Fruit fly (Drosophila melanogaster) whole organism, embryonic: ENCODE measurements around the gene CG15641.

ENCODE experiments used
- Antp ChIP-seq: fragments of 200-800 bp; sonication (Bioruptor generic); optimal IDR thresholded peaks from 3 replicates; lab custom pipeline; 2016; ENCODE audit warnings: missing biosample characterization, missing genetic modification characterization
- Bgb ChIP-seq: fragments of 200-800 bp; sonication (Bioruptor generic); IDR thresholded peaks from 2 replicates; pipeline ENCODE4 v1.3.6; 2022; ENCODE audit warnings: missing biosample characterization, missing genetic modification characterization; ENCODE audit not compliant: partially characterized antibody
- CG10321 ChIP-seq: fragments of 200-800 bp; sonication (Bioruptor generic); IDR thresholded peaks from 2 replicates; pipeline ENCODE4 v1.3.6; 2022; ENCODE audit warnings: missing biosample characterization, missing genetic modification characterization
- CG10462 ChIP-seq: fragments of 200-800 bp; sonication (Bioruptor generic); optimal IDR thresholded peaks from 2 replicates; lab custom pipeline; 2016; ENCODE audit warnings: missing biosample characterization, missing genetic modification characterization
- CG10959 ChIP-seq: fragments of 200-800 bp; sonication (Bioruptor generic); IDR thresholded peaks from 2 replicates; pipeline ENCODE4 v1.3.6; 2022; ENCODE audit warnings: missing biosample characterization, missing genetic modification characterization
- CG13296 ChIP-seq: fragments of 200-800 bp; sonication (Bioruptor generic); optimal IDR thresholded peaks from 3 replicates; lab custom pipeline; 2018; ENCODE audit warnings: missing biosample characterization, mild to moderate bottlenecking, missing genetic modification characterization
- CG14050 ChIP-seq: fragments of 200-800 bp; sonication (Bioruptor generic); IDR thresholded peaks from 3 replicates; pipeline ENCODE4 v1.3.6; 2022; ENCODE audit warnings: missing biosample characterization, missing genetic modification characterization
- CG16815 ChIP-seq: fragments of 200-800 bp; sonication (Bioruptor generic); optimal IDR thresholded peaks from 3 replicates; lab custom pipeline; 2017; ENCODE audit warnings: missing biosample characterization, mild to moderate bottlenecking, missing genetic modification characterization
- CG17186 ChIP-seq: fragments of 200-800 bp; sonication (Bioruptor generic); optimal IDR thresholded peaks from 3 replicates; lab custom pipeline; 2017; ENCODE audit warnings: missing biosample characterization, missing genetic modification reagents, missing genetic modification characterization
- CG17361 ChIP-seq: fragments of 200-800 bp; sonication (Bioruptor generic); IDR thresholded peaks from 3 replicates; pipeline ENCODE4 v1.3.6; 2022; ENCODE audit warnings: missing biosample characterization, missing genetic modification characterization
- CG3163 ChIP-seq: fragments of 200-800 bp; sonication (Bioruptor generic); optimal IDR thresholded peaks from 3 replicates; lab custom pipeline; 2016; ENCODE audit warnings: missing biosample characterization, missing genetic modification characterization
- CG32767 ChIP-seq: fragments of 200-800 bp; sonication (Bioruptor generic); IDR thresholded peaks from 2 replicates; pipeline ENCODE4 v1.3.6; 2022; ENCODE audit warnings: missing biosample characterization, missing genetic modification characterization
- CG4282 ChIP-seq: fragments of 200-800 bp; sonication (Bioruptor generic); optimal IDR thresholded peaks from 2 replicates; lab custom pipeline; 2016; ENCODE audit warnings: missing biosample characterization, missing genetic modification characterization
- CG43689 ChIP-seq: fragments of 200-800 bp; sonication (Bioruptor generic); IDR thresholded peaks from 2 replicates; pipeline ENCODE4 v1.3.6; 2022; ENCODE audit warnings: missing biosample characterization, missing genetic modification characterization
- CG6689 ChIP-seq: fragments of 200-800 bp; sonication (Bioruptor generic); IDR thresholded peaks from 2 replicates; pipeline ENCODE4 v1.3.6; 2022; ENCODE audit warnings: missing biosample characterization, missing genetic modification characterization
- CG7357 ChIP-seq: fragments of 200-800 bp; sonication (Bioruptor generic); IDR thresholded peaks from 3 replicates; pipeline ENCODE4 v1.3.6; 2022; ENCODE audit warnings: missing biosample characterization, missing genetic modification characterization
- CG7745 ChIP-seq: fragments of 200-800 bp; sonication (Bioruptor generic); optimal IDR thresholded peaks from 2 replicates; lab custom pipeline; 2018; ENCODE audit warnings: missing biosample characterization, mild to moderate bottlenecking, missing genetic modification characterization, moderate library complexity
- CG7963 ChIP-seq: fragments of 200-800 bp; sonication (Bioruptor generic); IDR thresholded peaks from 3 replicates; pipeline ENCODE4 v1.3.6; 2022; ENCODE audit warnings: missing biosample characterization, missing genetic modification characterization; ENCODE audit not compliant: partially characterized antibody
- CG7987 ChIP-seq: fragments of 200-800 bp; sonication (Bioruptor generic); optimal IDR thresholded peaks from 2 replicates; lab custom pipeline; 2018; ENCODE audit warnings: missing biosample characterization, mild to moderate bottlenecking, missing genetic modification characterization, moderate library complexity
- CG9437 ChIP-seq: fragments of 200-800 bp; sonication (Bioruptor generic); optimal IDR thresholded peaks from 2 replicates; lab custom pipeline; 2018; ENCODE audit warnings: missing biosample characterization, mild to moderate bottlenecking, missing genetic modification characterization
- CG9797 ChIP-seq: fragments of 200-800 bp; sonication (Bioruptor generic); optimal IDR thresholded peaks from 3 replicates; lab custom pipeline; 2018; ENCODE audit warnings: missing biosample characterization, mild to moderate bottlenecking, missing genetic modification characterization
- CG9817 ChIP-seq: fragments of 200-800 bp; sonication (Bioruptor generic); optimal IDR thresholded peaks from 2 replicates; lab custom pipeline; 2018; ENCODE audit warnings: missing biosample characterization, mild to moderate bottlenecking, missing genetic modification characterization, moderate library complexity
- Dp ChIP-seq: fragments of 200-800 bp; sonication (Bioruptor generic); optimal IDR thresholded peaks from 2 replicates; lab custom pipeline; 2018; ENCODE audit warnings: missing biosample characterization, mild to moderate bottlenecking, missing genetic modification characterization, moderate library complexity
- Fer1 ChIP-seq: fragments of 200-800 bp; sonication (Bioruptor generic); optimal IDR thresholded peaks from 2 replicates; lab custom pipeline; 2017; ENCODE audit warnings: missing biosample characterization, mild to moderate bottlenecking, missing genetic modification characterization
- Gug ChIP-seq: fragments of 200-800 bp; sonication (Bioruptor generic); IDR thresholded peaks from 4 replicates; pipeline ENCODE4 v1.3.6; 2022; ENCODE audit warnings: missing biosample characterization, missing genetic modification characterization
- Hr3 ChIP-seq: fragments of 200-800 bp; sonication (Bioruptor generic); optimal IDR thresholded peaks from 3 replicates; lab custom pipeline; 2016; ENCODE audit warnings: missing biosample characterization, missing genetic modification characterization
- Jarid2 ChIP-seq: fragments of 200-800 bp; sonication (Bioruptor generic); optimal IDR thresholded peaks from 3 replicates; lab custom pipeline; 2017; ENCODE audit warnings: mild to moderate bottlenecking, missing biosample characterization, missing genetic modification reagents, missing genetic modification characterization
- Max ChIP-seq: fragments of 200-800 bp; sonication (Bioruptor generic); optimal IDR thresholded peaks from 2 replicates; lab custom pipeline; 2016; ENCODE audit warnings: missing biosample characterization, mild to moderate bottlenecking, missing genetic modification characterization
- Mrtf ChIP-seq: fragments of 200-800 bp; sonication (Bioruptor generic); IDR thresholded peaks from 3 replicates; pipeline ENCODE4 v1.3.6; 2022; ENCODE audit warnings: missing biosample characterization, missing genetic modification characterization
- Ravus ChIP-seq: fragments of 200-800 bp; sonication (Bioruptor generic); IDR thresholded peaks from 2 replicates; pipeline ENCODE4 v1.3.6; 2022; ENCODE audit warnings: missing biosample characterization, missing genetic modification characterization
- Six4 ChIP-seq: fragments of 200-800 bp; sonication (Bioruptor generic); optimal IDR thresholded peaks from 2 replicates; lab custom pipeline; 2016; ENCODE audit warnings: missing biosample characterization, missing genetic modification characterization
- Sox102F ChIP-seq: fragments of 200-800 bp; sonication (Bioruptor generic); optimal IDR thresholded peaks from 2 replicates; lab custom pipeline; 2018; ENCODE audit warnings: missing biosample characterization, mild to moderate bottlenecking, missing genetic modification characterization, moderate library complexity
- Sry-δ ChIP-seq: fragments of 200-800 bp; sonication (Bioruptor generic); optimal IDR thresholded peaks from 2 replicates; lab custom pipeline; 2016; ENCODE audit warnings: missing biosample characterization, missing genetic modification characterization
- Vsx1 ChIP-seq: fragments of 200-800 bp; sonication (Bioruptor generic); optimal IDR thresholded peaks from 2 replicates; lab custom pipeline; 2017; ENCODE audit warnings: missing biosample characterization, mild to moderate bottlenecking, missing genetic modification characterization, missing genetic modification reagents
- ac ChIP-seq: fragments of 200-800 bp; sonication (Bioruptor generic); optimal IDR thresholded peaks from 3 replicates; lab custom pipeline; 2017; ENCODE audit warnings: missing biosample characterization, mild to moderate bottlenecking, missing genetic modification characterization
- btn ChIP-seq: fragments of 200-800 bp; sonication (Bioruptor generic); optimal IDR thresholded peaks from 2 replicates; lab custom pipeline; 2016; ENCODE audit warnings: missing biosample characterization, missing genetic modification characterization
- chn ChIP-seq: fragments of 200-800 bp; sonication (Bioruptor generic); optimal IDR thresholded peaks from 2 replicates; lab custom pipeline; 2016; ENCODE audit warnings: missing biosample characterization, missing genetic modification characterization
- danr ChIP-seq: fragments of 200-800 bp; sonication (Bioruptor generic); IDR thresholded peaks from 2 replicates; pipeline ENCODE4 v1.3.6; 2022; ENCODE audit warnings: missing biosample characterization, missing genetic modification characterization
- h ChIP-seq: fragments of >200 bp; optimal IDR thresholded peaks from 2 replicates; lab custom pipeline; 2017
- jigr1 ChIP-seq: fragments of 200-800 bp; sonication (Bioruptor generic); IDR thresholded peaks from 3 replicates; pipeline ENCODE4 v1.3.6; 2022; ENCODE audit warnings: missing biosample characterization, missing genetic modification characterization
- nerfin-1 ChIP-seq: fragments of 200-800 bp; sonication (Bioruptor generic); optimal IDR thresholded peaks from 3 replicates; lab custom pipeline; 2019; ENCODE audit warnings: missing biosample characterization, mild to moderate bottlenecking, missing genetic modification characterization, moderate library complexity
- odd ChIP-seq: fragments of 200-800 bp; sonication (Bioruptor generic); optimal IDR thresholded peaks from 2 replicates; lab custom pipeline; 2017; ENCODE audit warnings: missing biosample characterization, mild to moderate bottlenecking, missing genetic modification characterization
- pan ChIP-seq, 4 experiments: fragments of >200 bp in 3 of 4; fragments of 200-800 bp in 1 of 4; sonication (Bioruptor generic) in 1 of 4; optimal IDR thresholded peaks in 3 of 4; IDR thresholded peaks in 1 of 4; 2 replicates each; pipeline versions ENCODE4 v1.3.6 to Lab custom; 2017 to 2022; ENCODE audit warnings: missing biosample characterization in 2 of 4, missing genetic modification characterization in 2 of 4, mixed read lengths in 1 of 4
- pzg ChIP-seq: fragments of 200-800 bp; sonication (Bioruptor generic); optimal IDR thresholded peaks from 3 replicates; lab custom pipeline; 2018; ENCODE audit warnings: missing biosample characterization, mild to moderate bottlenecking, missing genetic modification characterization, moderate library complexity
- repo ChIP-seq: fragments of 200-800 bp; sonication (Bioruptor generic); optimal IDR thresholded peaks from 2 replicates; lab custom pipeline; 2016; ENCODE audit warnings: missing biosample characterization, missing genetic modification characterization
- sd ChIP-seq: fragments of 200-800 bp; sonication (Bioruptor generic); optimal IDR thresholded peaks from 3 replicates; lab custom pipeline; 2018; ENCODE audit warnings: missing biosample characterization, mild to moderate bottlenecking, missing genetic modification characterization, moderate library complexity
- slbo ChIP-seq: fragments of 200-800 bp; sonication (Bioruptor generic); IDR thresholded peaks from 2 replicates; pipeline ENCODE4 v1.3.6; 2022; ENCODE audit warnings: missing biosample characterization, missing genetic modification characterization
- tgo ChIP-seq: fragments of 200-800 bp; sonication (Bioruptor generic); IDR thresholded peaks from 3 replicates; pipeline ENCODE4 v1.3.6; 2022; ENCODE audit warnings: missing biosample characterization, missing genetic modification characterization
- ttk ChIP-seq: fragments of 200-800 bp; sonication (Bioruptor generic); IDR thresholded peaks from 2 replicates; pipeline ENCODE4 v2.1.2; 2022; ENCODE audit warnings: missing biosample characterization, missing genetic modification characterization
- wor ChIP-seq: fragments of 200-800 bp; sonication (Bioruptor generic); IDR thresholded peaks from 2 replicates; pipeline ENCODE4 v1.3.6; 2022; ENCODE audit warnings: missing biosample characterization, missing genetic modification characterization
- zen ChIP-seq: fragments of 200-800 bp; sonication (Bioruptor generic); optimal IDR thresholded peaks from 3 replicates; lab custom pipeline; 2018; ENCODE audit warnings: missing biosample characterization, mild to moderate bottlenecking, missing genetic modification characterization, moderate library complexity
- zfh1 ChIP-seq: fragments of 200-800 bp; sonication (Bioruptor generic); IDR thresholded peaks from 3 replicates; pipeline ENCODE4 v1.3.6; 2022; ENCODE audit warnings: missing biosample characterization, missing genetic modification characterization

Gene CG15641

DNA sequence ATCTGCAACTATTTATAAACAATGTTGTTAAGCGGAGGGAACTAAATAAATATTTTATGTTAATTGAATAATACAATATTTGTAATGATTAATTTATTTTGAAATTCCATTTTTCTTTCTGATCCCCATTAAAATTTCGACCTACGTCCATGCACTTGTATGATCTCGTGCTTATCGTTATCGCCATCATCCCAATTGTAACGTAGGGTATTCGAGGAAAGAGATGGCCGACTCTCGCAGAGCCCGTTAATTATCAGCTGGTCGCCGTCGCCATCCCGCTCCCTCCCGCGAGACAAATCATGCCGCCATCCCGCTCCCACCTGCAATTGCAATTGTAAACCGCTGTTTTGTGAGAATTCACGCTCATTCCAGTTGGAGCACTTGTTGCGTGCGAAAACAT lies 14.6 kb upstream of the CG15641 start, which contains the start of gene CG11655 (continued):
- TF ChIP-seq btn (GFP tag; lab: Kevin White, UChicago) (no peak), jigr1 (GFP tag; lab: Robert Waterston, UW) (no peak), CG17186 (GFP tag; lab: Kevin White, UChicago) (no peak), Sry-δ (GFP tag; lab: Kevin White, UChicago) (no peak), wor (GFP tag; lab: Robert Waterston, UW) (no peak), Fer1 (GFP tag; lab: Kevin White, UChicago) (no peak), danr (GFP tag; lab: Robert Waterston, UW) (0 out of 2 replicates have a peak, but pooled peaks have one; percentile 24), CG7963 (GFP tag; lab: Robert Waterston, UW) (no peak), CG43689 (GFP tag; lab: Robert Waterston, UW) (no peak), CG4282 (GFP tag; lab: Kevin White, UChicago) (no peak), CG13296 (GFP tag; lab: Kevin White, UChicago) (no peak), Sox102F (GFP tag; lab: Kevin White, UChicago) (peak; percentile 17), CG9437 (GFP tag; lab: Kevin White, UChicago) (no peak), Six4 (GFP tag; lab: Kevin White, UChicago) (no peak), CG10462 (GFP tag; lab: Kevin White, UChicago) (no peak), CG10959 (GFP tag; lab: Robert Waterston, UW) (no peak), Bgb (GFP tag; lab: Robert Waterston, UW) (no peak), Jarid2 (GFP tag; lab: Kevin White, UChicago) (no peak), CG14050 (GFP tag; lab: Robert Waterston, UW) (peak; percentile 33; the same call in 1 of the 3 replicates), Gug (GFP tag; lab: Robert Waterston, UW) (peak; percentile 43; the same call in 1 of the 4 replicates), chn (GFP tag; lab: Kevin White, UChicago) (peak; percentile 4), Hr3 (GFP tag; lab: Kevin White, UChicago) (peak; percentile 4), CG17361 (no peak), CG7357 (no peak), odd (GFP tag; lab: Kevin White, UChicago) (no peak), repo (GFP tag; lab: Kevin White, UChicago) (no peak), Vsx1 (GFP tag; lab: Kevin White, UChicago) (no peak), sd (no peak), ttk (no peak), Mrtf (GFP tag; lab: Robert Waterston, UW) (no peak), CG10321 (GFP tag; lab: Robert Waterston, UW) (peak; percentile 92), CG32767 (no peak), CG3163 (GFP tag; lab: Kevin White, UChicago) (no peak), zfh1 (GFP tag; lab: Robert Waterston, UW) (peak; percentile 68; the same call in 2 of the 3 replicates), Dp (GFP tag; lab: Kevin White, UChicago) (no peak), h (lab: Kevin White, UChicago) (no peak), pan (optimal IDR thresholded peaks at IDR 0.05; lab: Kevin White, UChicago) (no peak), pan (GFP tag; optimal IDR thresholded peaks at IDR 0.05 in 1 of 2, IDR thresholded peaks at IDR 0.05 in 1 of 2) (peak in 1 of 2 experiments; percentile 47), CG7745 (no peak), tgo (GFP tag; lab: Robert Waterston, UW) (peak; percentile 21; the same call in 1 of the 3 replicates), ac (GFP tag; lab: Kevin White, UChicago) (no peak), CG7987 (GFP tag; lab: Kevin White, UChicago) (no peak), zen (peak; percentile 80), CG16815 (no peak), pzg (GFP tag; lab: Kevin White, UChicago) (no peak), slbo (GFP tag; lab: Robert Waterston, UW) (peak; percentile 64), Antp (GFP tag; lab: Kevin White, UChicago) (no peak), CG9797 (no peak), nerfin-1 (tag; lab: Kevin White, UChicago) (no peak), Max (GFP tag; lab: Kevin White, UChicago) (no peak), CG9817 (tag; lab: Kevin White, UChicago) (peak; percentile 6), CG6689 (GFP tag; lab: Robert Waterston, UW) (0 out of 2 replicates have a peak, but pooled peaks have one; percentile 30), Ravus (no peak)
